Fruit fly (Drosophila melanogaster) whole organism, embryonic: ENCODE results near the gene FucTA.

Experiments used
- Asciz ChIP-seq: fragments of 200-800 bp; sonication (Bioruptor generic); optimal IDR thresholded peaks from 2 replicates; lab custom pipeline; 2017; ENCODE audit warnings: missing biosample characterization, mild to moderate bottlenecking, missing genetic modification characterization, missing genetic modification reagents
- CG10147 ChIP-seq: fragments of 200-800 bp; sonication (Bioruptor generic); optimal IDR thresholded peaks from 2 replicates; lab custom pipeline; 2019; ENCODE audit warnings: missing biosample characterization, mild to moderate bottlenecking, missing genetic modification characterization, moderate library complexity
- CG11504 ChIP-seq: fragments of 200-800 bp; sonication (Bioruptor generic); optimal IDR thresholded peaks from 3 replicates; lab custom pipeline; 2019; ENCODE audit warnings: missing biosample characterization, mild to moderate bottlenecking, missing genetic modification characterization, moderate library complexity
- CG12942 ChIP-seq: fragments of 200-800 bp; sonication (Bioruptor generic); optimal IDR thresholded peaks from 3 replicates; lab custom pipeline; 2016; ENCODE audit warnings: missing biosample characterization, missing genetic modification characterization
- CG15269 ChIP-seq: fragments of 200-800 bp; sonication (Bioruptor generic); optimal IDR thresholded peaks from 2 replicates; lab custom pipeline; 2018; ENCODE audit warnings: missing biosample characterization, mild to moderate bottlenecking, missing genetic modification characterization, moderate library complexity
- CG17568 ChIP-seq: fragments of 200-800 bp; sonication (Bioruptor generic); optimal IDR thresholded peaks from 2 replicates; lab custom pipeline; 2018; ENCODE audit warnings: missing biosample characterization, mild to moderate bottlenecking, missing genetic modification characterization, moderate library complexity
- CG31441 ChIP-seq: fragments of 200-800 bp; sonication (Bioruptor generic); IDR thresholded peaks from 2 replicates; pipeline ENCODE4 v1.3.6; 2022; ENCODE audit warnings: missing biosample characterization, missing genetic modification characterization
- CG3838 ChIP-seq: fragments of 200-800 bp; sonication (Bioruptor generic); optimal IDR thresholded peaks from 3 replicates; lab custom pipeline; 2016; ENCODE audit warnings: missing biosample characterization, missing genetic modification characterization
- CG4282 ChIP-seq: fragments of 200-800 bp; sonication (Bioruptor generic); optimal IDR thresholded peaks from 2 replicates; lab custom pipeline; 2016; ENCODE audit warnings: missing biosample characterization, missing genetic modification characterization
- CG7839 ChIP-seq: fragments of 200-800 bp; sonication (Bioruptor generic); optimal IDR thresholded peaks from 3 replicates; lab custom pipeline; 2018; ENCODE audit warnings: missing biosample characterization, mild to moderate bottlenecking, missing genetic modification characterization, moderate library complexity
- CG8478 ChIP-seq: fragments of >200 bp; optimal IDR thresholded peaks from 2 replicates; lab custom pipeline; 2018
- CG8944 ChIP-seq: fragments of 200-800 bp; sonication (Bioruptor generic); optimal IDR thresholded peaks from 3 replicates; lab custom pipeline; 2016; ENCODE audit warnings: missing biosample characterization, missing genetic modification characterization
- CG9727 ChIP-seq: fragments of 200-800 bp; sonication (Bioruptor generic); optimal IDR thresholded peaks from 3 replicates; lab custom pipeline; 2017; ENCODE audit warnings: missing biosample characterization, mild to moderate bottlenecking, missing genetic modification characterization
- CG9797 ChIP-seq: fragments of 200-800 bp; sonication (Bioruptor generic); optimal IDR thresholded peaks from 3 replicates; lab custom pipeline; 2018; ENCODE audit warnings: missing biosample characterization, mild to moderate bottlenecking, missing genetic modification characterization
- D ChIP-seq, 2 experiments: fragments of 200-800 bp in 1 of 2; fragments of >200 bp in 1 of 2; sonication (Bioruptor generic) in 1 of 2; optimal IDR thresholded peaks; 2 replicates in 1 of 2; 3 replicates in 1 of 2; lab custom pipeline; 2017; ENCODE audit warnings: mild to moderate bottlenecking in 1 of 2, missing biosample characterization in 1 of 2, missing genetic modification characterization in 1 of 2, missing genetic modification reagents in 1 of 2
- Dbx ChIP-seq: fragments of 200-800 bp; sonication (Bioruptor generic); IDR thresholded peaks from 3 replicates; pipeline ENCODE4 v1.3.6; 2022; ENCODE audit warnings: missing biosample characterization, missing genetic modification characterization
- Doc2 ChIP-seq: fragments of 200-800 bp; sonication (Bioruptor generic); IDR thresholded peaks from 2 replicates; pipeline ENCODE4 v1.3.6; 2022; ENCODE audit warnings: missing biosample characterization, missing genetic modification characterization
- Drgx ChIP-seq: fragments of 200-800 bp; sonication (Bioruptor generic); IDR thresholded peaks from 2 replicates; pipeline ENCODE4 v1.3.6; 2022; ENCODE audit warnings: missing biosample characterization, missing genetic modification characterization
- GATAe ChIP-seq: fragments of 200-800 bp; sonication (Bioruptor generic); conservative IDR thresholded peaks from 2 replicates; pipeline ENCODE4 v1.3.6; 2022; ENCODE audit warnings: missing biosample characterization, missing genetic modification characterization
- HLH4C ChIP-seq: fragments of 200-800 bp; sonication (Bioruptor generic); IDR thresholded peaks from 3 replicates; pipeline ENCODE4 v1.3.6; 2022; ENCODE audit warnings: missing biosample characterization, missing genetic modification characterization; ENCODE audit not compliant: partially characterized antibody
- HmgD ChIP-seq: fragments of 200-800 bp; sonication (Bioruptor generic); optimal IDR thresholded peaks from 3 replicates; lab custom pipeline; 2016; ENCODE audit warnings: missing biosample characterization, missing genetic modification characterization
- Hr39 ChIP-seq: fragments of >200 bp; optimal IDR thresholded peaks from 2 replicates; lab custom pipeline; 2017
- NK7.1 ChIP-seq: fragments of 200-800 bp; sonication (Bioruptor generic); optimal IDR thresholded peaks from 3 replicates; lab custom pipeline; 2016; ENCODE audit warnings: missing biosample characterization, missing genetic modification characterization
- Oli ChIP-seq: fragments of 200-800 bp; sonication (Bioruptor generic); optimal IDR thresholded peaks from 2 replicates; lab custom pipeline; 2018; ENCODE audit warnings: missing biosample characterization, mild to moderate bottlenecking, missing genetic modification characterization, moderate library complexity
- PHDP ChIP-seq: fragments of 200-800 bp; sonication (Bioruptor generic); optimal IDR thresholded peaks from 3 replicates; lab custom pipeline; 2018; ENCODE audit warnings: missing biosample characterization, mild to moderate bottlenecking, missing genetic modification characterization, moderate library complexity
- Rx ChIP-seq: fragments of 200-800 bp; sonication (Bioruptor generic); IDR thresholded peaks from 2 replicates; pipeline ENCODE4 v1.3.6; 2022; ENCODE audit warnings: missing biosample characterization, missing genetic modification characterization
- Ssrp ChIP-seq: fragments of 200-800 bp; sonication (Bioruptor generic); optimal IDR thresholded peaks from 2 replicates; lab custom pipeline; 2018; ENCODE audit warnings: missing biosample characterization, mild to moderate bottlenecking, missing genetic modification characterization, moderate library complexity
- Vsx1 ChIP-seq: fragments of 200-800 bp; sonication (Bioruptor generic); optimal IDR thresholded peaks from 2 replicates; lab custom pipeline; 2017; ENCODE audit warnings: missing biosample characterization, mild to moderate bottlenecking, missing genetic modification characterization, missing genetic modification reagents
- ase ChIP-seq: fragments of 200-800 bp; sonication (Bioruptor generic); IDR thresholded peaks from 3 replicates; pipeline ENCODE4 v1.3.6; 2022; ENCODE audit warnings: missing biosample characterization, missing genetic modification characterization
- bbx ChIP-seq: fragments of 200-800 bp; sonication (Bioruptor generic); IDR thresholded peaks from 2 replicates; pipeline ENCODE4 v1.3.6; 2022; ENCODE audit warnings: missing biosample characterization, missing genetic modification characterization; ENCODE audit not compliant: partially characterized antibody
- dati ChIP-seq: fragments of 200-800 bp; sonication (Bioruptor generic); IDR thresholded peaks from 2 replicates; pipeline ENCODE4 v1.3.6; 2022; ENCODE audit warnings: missing biosample characterization, missing genetic modification characterization
- dmrt11E ChIP-seq: fragments of 200-800 bp; sonication (Bioruptor generic); optimal IDR thresholded peaks from 3 replicates; lab custom pipeline; 2018; ENCODE audit warnings: missing biosample characterization, mild to moderate bottlenecking, missing genetic modification characterization, moderate library complexity
- esg ChIP-seq: fragments of 200-800 bp; sonication (Bioruptor generic); conservative IDR thresholded peaks from 2 replicates; pipeline ENCODE4 v1.3.6; 2022; ENCODE audit warnings: missing biosample characterization, missing genetic modification characterization
- fd64A ChIP-seq: fragments of 200-800 bp; sonication (Bioruptor generic); optimal IDR thresholded peaks from 3 replicates; lab custom pipeline; 2018; ENCODE audit warnings: missing biosample characterization, mild to moderate bottlenecking, missing genetic modification characterization
- hth ChIP-seq: fragments of >200 bp; optimal IDR thresholded peaks from 2 replicates; lab custom pipeline; 2017; ENCODE audit warnings: inconsistent platforms
- jumu ChIP-seq: fragments of 200-800 bp; sonication (Bioruptor generic); optimal IDR thresholded peaks from 3 replicates; lab custom pipeline; 2016; ENCODE audit warnings: missing biosample characterization, missing genetic modification characterization
- lola ChIP-seq, 3 experiments: fragments of >200 bp in 2 of 3; fragments of 200-800 bp in 1 of 3; sonication (Bioruptor generic) in 1 of 3; optimal IDR thresholded peaks; 2 replicates each; lab custom pipeline; 2017 to 2019; ENCODE audit warnings: missing biosample characterization in 3 of 3, missing genetic modification characterization in 3 of 3, mild to moderate bottlenecking in 1 of 3, moderate library complexity in 1 of 3
- lov ChIP-seq, 2 experiments: fragments of 200-800 bp in 1 of 2; fragments of >200 bp in 1 of 2; sonication (Bioruptor generic) in 1 of 2; IDR thresholded peaks in 1 of 2; optimal IDR thresholded peaks in 1 of 2; 2 replicates in 1 of 2; 3 replicates in 1 of 2; pipeline versions ENCODE4 v1.3.6 to Lab custom; 2017 to 2022; ENCODE audit warnings: missing biosample characterization in 1 of 2, missing genetic modification characterization in 1 of 2
- oc ChIP-seq: fragments of 200-800 bp; sonication (Bioruptor generic); optimal IDR thresholded peaks from 2 replicates; lab custom pipeline; 2018; ENCODE audit warnings: missing biosample characterization, mild to moderate bottlenecking, missing genetic modification characterization, moderate library complexity
- phol ChIP-seq: fragments of 200-800 bp; sonication (Bioruptor generic); optimal IDR thresholded peaks from 3 replicates; lab custom pipeline; 2018; ENCODE audit warnings: missing biosample characterization, mild to moderate bottlenecking, missing genetic modification characterization, moderate library complexity
- pnt ChIP-seq: fragments of 200-800 bp; sonication (Bioruptor generic); optimal IDR thresholded peaks from 3 replicates; lab custom pipeline; 2016; ENCODE audit warnings: missing biosample characterization, missing genetic modification characterization
- psq ChIP-seq: fragments of 200-800 bp; sonication (Bioruptor generic); optimal IDR thresholded peaks from 2 replicates; lab custom pipeline; 2017; ENCODE audit warnings: missing biosample characterization, missing genetic modification characterization
- sens ChIP-seq: fragments of 200-800 bp; sonication (Bioruptor generic); peaks from one replicate; lab custom pipeline; 2016; ENCODE audit warnings: missing biosample characterization, missing genetic modification characterization
- sna ChIP-seq: fragments of 200-800 bp; sonication (Bioruptor generic); IDR thresholded peaks from 2 replicates; pipeline ENCODE4 v1.3.6; 2022; ENCODE audit warnings: missing biosample characterization, missing genetic modification characterization; ENCODE audit not compliant: partially characterized antibody
- ssp ChIP-seq: fragments of 200-800 bp; sonication (Bioruptor generic); IDR thresholded peaks from 2 replicates; pipeline ENCODE4 v1.3.6; 2022; ENCODE audit warnings: missing biosample characterization, missing genetic modification characterization
- sug ChIP-seq: fragments of 200-800 bp; optimal IDR thresholded peaks from 2 replicates; lab custom pipeline; 2019; ENCODE audit warnings: missing biosample characterization, mild to moderate bottlenecking, missing genetic modification characterization, moderate library complexity
- tx ChIP-seq: fragments of 200-800 bp; sonication (Bioruptor generic); optimal IDR thresholded peaks from 2 replicates; lab custom pipeline; 2016; ENCODE audit warnings: missing biosample characterization, missing genetic modification characterization
- wor ChIP-seq: fragments of 200-800 bp; sonication (Bioruptor generic); IDR thresholded peaks from 2 replicates; pipeline ENCODE4 v1.3.6; 2022; ENCODE audit warnings: missing biosample characterization, missing genetic modification characterization

Gene FucTA

DNA sequence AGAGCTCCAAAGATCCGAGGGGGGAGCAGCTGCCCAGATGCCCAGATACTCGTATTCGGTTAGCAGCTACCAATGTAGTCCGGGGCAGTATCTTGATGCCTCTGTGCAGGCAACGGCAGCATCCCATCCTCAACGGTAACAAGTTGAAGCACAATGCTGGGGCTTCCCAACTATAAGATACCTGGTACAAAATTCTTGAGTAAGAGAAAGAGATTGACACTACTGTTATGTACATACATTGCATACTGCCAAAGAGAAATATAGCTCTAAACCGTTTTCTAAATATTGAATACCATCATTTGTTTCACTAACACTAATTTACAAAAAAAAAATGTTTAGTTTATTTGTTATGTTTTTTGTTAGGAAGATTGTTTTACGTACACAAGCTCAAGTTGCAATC is 42.8 kb downstream of the FucTA start (continued):
- TF ChIP-seq pnt, result no peak
- TF ChIP-seq Asciz, result no peak

DNA sequence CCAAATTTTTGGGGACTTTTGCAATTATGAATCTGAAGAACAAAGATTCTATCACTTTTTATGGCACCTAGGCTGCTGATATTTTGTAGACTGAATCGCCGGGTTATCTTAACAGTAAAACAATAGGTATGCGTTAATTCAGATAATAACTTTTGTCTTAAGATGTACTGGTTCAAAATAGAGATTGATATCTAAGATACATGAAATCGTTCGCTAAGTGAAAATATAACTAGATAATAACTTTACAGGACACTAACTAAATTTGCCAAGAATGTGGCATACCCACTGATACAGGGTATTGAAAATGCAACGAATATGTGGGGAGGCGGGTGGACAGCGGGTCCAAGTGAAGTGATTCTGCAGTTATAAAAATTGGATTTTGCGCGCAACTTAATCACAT is 45.2 kb downstream of the FucTA start:
- 0 out of 3 replicates have a peak, but pooled peaks have one; percentile 30 for TF ChIP-seq HLH4C (GFP tag; lab: Robert Waterston, UW)
- TF ChIP-seq CG10147, result no peak
- no peak for TF ChIP-seq bbx

DNA sequence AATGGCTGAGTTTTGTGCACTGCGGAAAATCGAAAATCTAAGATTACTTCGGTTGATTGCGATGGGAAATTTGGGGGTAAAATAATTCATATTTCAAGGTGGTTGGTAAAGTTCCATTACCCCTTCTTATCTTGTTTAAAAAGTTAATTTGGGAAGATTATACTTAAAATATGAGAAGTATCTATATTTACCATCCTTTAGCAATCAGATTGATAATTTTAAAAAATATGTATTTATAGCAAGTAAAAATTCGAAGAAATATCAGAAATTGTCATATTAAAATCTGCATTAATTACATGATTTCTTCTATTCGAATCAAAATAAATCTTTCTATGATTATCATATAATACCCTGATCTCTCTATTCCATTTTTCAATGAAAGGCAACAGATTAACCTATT is 48.6 kb downstream of the FucTA start:
- TF ChIP-seq Doc2 (GFP tag; lab: Robert Waterston, UW) (no peak), Drgx (GFP tag; lab: Robert Waterston, UW) (no peak), Dbx (GFP tag; lab: Robert Waterston, UW) (no peak), NK7.1 (no peak), CG17568 (GFP tag; lab: Kevin White, UChicago) (no peak), dati (no peak), dmrt11E (tag; lab: Kevin White, UChicago) (peak; percentile 11), CG12942 (GFP tag; lab: Kevin White, UChicago) (no peak), lola (GFP tag; optimal IDR thresholded peaks at IDR 0.05; lab: Kevin White, UChicago) (peak in 1 of 3 experiments; percentile 33), CG9797 (GFP tag; lab: Kevin White, UChicago) (no peak), lov (optimal IDR thresholded peaks at IDR 0.05; lab: Kevin White, UChicago) (no peak), lov (GFP tag; IDR thresholded peaks at IDR 0.05; lab: Robert Waterston, UW) (no peak), sug (no peak), oc (no peak), CG9727 (peak; percentile 2), sna (GFP tag; lab: Robert Waterston, UW) (no peak), wor (GFP tag; lab: Robert Waterston, UW) (no peak), CG11504 (tag; lab: Kevin White, UChicago) (peak; percentile 18), PHDP (tag; lab: Kevin White, UChicago) (no peak), psq (GFP tag; lab: Kevin White, UChicago) (no peak), CG15269 (tag; lab: Kevin White, UChicago) (no peak), CG3838 (GFP tag; lab: Kevin White, UChicago) (no peak), jumu (GFP tag; lab: Kevin White, UChicago) (no peak), Ssrp (tag; lab: Kevin White, UChicago) (no peak), tx (GFP tag; lab: Kevin White, UChicago) (no peak), phol (tag; lab: Kevin White, UChicago) (peak; percentile 16), CG7839 (tag; lab: Kevin White, UChicago) (peak; percentile 9), ase (GFP tag; lab: Robert Waterston, UW) (no peak), Hr39 (lab: Kevin White, UChicago) (no peak), CG8478 (lab: Kevin White, UChicago) (no peak), esg (no peak), ssp (GFP tag; lab: Robert Waterston, UW) (no peak), hth (lab: Kevin White, UChicago) (no peak), D (optimal IDR thresholded peaks at IDR 0.05; lab: Kevin White, UChicago) (no peak), D (GFP tag; optimal IDR thresholded peaks at IDR 0.05; lab: Kevin White, UChicago) (no peak), CG8944 (GFP tag; lab: Kevin White, UChicago) (no peak), Oli (tag; lab: Kevin White, UChicago) (peak; percentile 1), GATAe (GFP tag; lab: Robert Waterston, UW) (no peak), CG4282 (no peak), sens (GFP tag; lab: Kevin White, UChicago) (peak; percentile 72), CG31441 (GFP tag; lab: Robert Waterston, UW) (no peak), Rx (GFP tag; lab: Robert Waterston, UW) (no peak), fd64A (no peak), Vsx1 (GFP tag; lab: Kevin White, UChicago) (no peak), HmgD (GFP tag; lab: Kevin White, UChicago) (no peak)
